Worm (Caenorhabditis elegans): ENCODE measurements around the gene pssy-1.

The pssy-1 gene

ce11 chrX:9988884-9989283, 23.5 kb downstream of the pssy-1 start:
- TF ChIP-seq ham-2 (GFP tag; optimal IDR thresholded peaks at IDR 0.05) (peak; percentile 78), cnd-1 (tag; optimal IDR thresholded peaks at IDR 0.05) (peak; percentile 45), unc-62 (GFP tag; optimal IDR thresholded peaks at IDR 0.05) (no peak)

ce11 chrX:9993100-9993499, 27.7 kb downstream of the pssy-1 start:
- TF ChIP-seq nhr-76 (tag; optimal IDR thresholded peaks at IDR 0.05) (no peak), hlh-1 (tag; optimal IDR thresholded peaks at IDR 0.05) (no peak), ces-1 (GFP tag; optimal IDR thresholded peaks at IDR 0.05) (no peak), mls-2 (tag; optimal IDR thresholded peaks at IDR 0.05) (no peak), sem-2 (GFP tag; optimal IDR thresholded peaks at IDR 0.05) (no peak), cnd-1 (tag; optimal IDR thresholded peaks at IDR 0.05) (no peak), unc-120 (tag; optimal IDR thresholded peaks at IDR 0.05; ENCODE audit: poor library complexity, severe bottlenecking) (no peak), blmp-1 (tag; optimal IDR thresholded peaks at IDR 0.05) (no peak), elt-3 (tag; optimal IDR thresholded peaks at IDR 0.05) (no peak), lin-32 (GFP tag; optimal IDR thresholded peaks at IDR 0.05) (no peak), ceh-39 (tag; optimal IDR thresholded peaks at IDR 0.05) (no peak), ceh-83 (GFP tag; optimal IDR thresholded peaks at IDR 0.05) (no peak), tbx-8 (GFP tag; optimal IDR thresholded peaks at IDR 0.05) (no peak), unc-62 (GFP tag; optimal IDR thresholded peaks at IDR 0.05) (no peak), M03D4.4 (tag; optimal IDR thresholded peaks at IDR 0.05) (no peak), mep-1 (tag; optimal IDR thresholded peaks at IDR 0.05) (no peak), unc-39 (tag; optimal IDR thresholded peaks at IDR 0.05) (no peak)

- TF ChIP-seq elt-1 (tag; optimal IDR thresholded peaks at IDR 0.05; ENCODE audit: borderline replicate concordance, insufficient read depth) (no peak), elt-3 (tag; optimal IDR thresholded peaks at IDR 0.05) (no peak), drap-1 (GFP tag; optimal IDR thresholded peaks at IDR 0.05) (no peak)
Observed at ce11 chrX:9997344-9997743, 32.0 kb downstream of the pssy-1 start.

- TF ChIP-seq ces-1 (GFP tag; optimal IDR thresholded peaks at IDR 0.05): peak; percentile 31
- no peak for TF ChIP-seq unc-62 (GFP tag; optimal IDR thresholded peaks at IDR 0.05)
- no peak for TF ChIP-seq nhr-12 (tag; optimal IDR thresholded peaks at IDR 0.05)
- TF ChIP-seq hlh-1 (tag; optimal IDR thresholded peaks at IDR 0.05): no peak
- no peak for TF ChIP-seq snpc-4 (tag; optimal IDR thresholded peaks at IDR 0.05)
Observed at ce11 chrX:9999192-9999591, 33.8 kb downstream of the pssy-1 start, which contains the start of gene grk-1. Gene grk-1, minus strand, starts transcription at chrX:9999208.

DNA sequence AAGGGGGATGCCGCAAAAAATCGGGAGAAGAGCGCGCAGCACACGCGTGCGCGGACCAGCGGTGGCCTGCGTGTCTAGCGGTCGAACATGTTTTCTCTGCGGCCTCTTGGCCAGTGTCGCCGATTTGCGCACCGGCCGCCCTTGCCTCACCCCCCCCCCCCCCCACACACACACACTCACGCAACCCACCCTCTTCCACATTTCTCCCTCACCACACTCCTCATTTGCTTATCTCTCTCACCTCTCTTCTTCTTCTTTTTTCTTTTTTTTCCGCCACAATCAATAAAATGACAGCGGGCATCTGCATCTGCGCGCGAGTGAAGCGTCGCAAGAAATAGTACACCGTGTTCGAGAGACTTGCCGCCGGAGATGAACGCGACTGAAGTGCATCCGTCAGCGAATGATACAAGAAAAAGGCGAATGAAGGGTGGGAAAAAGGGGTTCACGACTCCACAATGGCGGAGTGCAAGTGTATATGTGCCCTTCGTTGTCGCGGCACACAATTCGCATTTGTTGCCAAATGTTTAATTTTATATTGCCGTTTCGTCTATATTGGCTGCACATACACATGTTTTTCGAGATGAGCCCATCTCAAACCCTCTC, 34.3 kb downstream of the pssy-1 start:
- TF ChIP-seq nhr-2 (tag; optimal IDR thresholded peaks at IDR 0.05) (peak; percentile 59), mep-1 (tag; optimal IDR thresholded peaks at IDR 0.05) (peak; percentile 25), pha-4 (tag; optimal IDR thresholded peaks at IDR 0.05) (peak; percentile 25), unc-62 (GFP tag; optimal IDR thresholded peaks at IDR 0.05) (peak; percentile 73), tbx-8 (GFP tag; optimal IDR thresholded peaks at IDR 0.05) (no peak), elt-3 (tag; optimal IDR thresholded peaks at IDR 0.05) (no peak), flh-1 (GFP tag; optimal IDR thresholded peaks at IDR 0.05) (no peak), ceh-83 (GFP tag; optimal IDR thresholded peaks at IDR 0.05) (peak; percentile 56), cnd-1 (tag; optimal IDR thresholded peaks at IDR 0.05) (peak; percentile 29), ces-1 (GFP tag; optimal IDR thresholded peaks at IDR 0.05) (peak; percentile 36), nhr-28 (tag; optimal IDR thresholded peaks at IDR 0.05) (no peak), mls-2 (tag; optimal IDR thresholded peaks at IDR 0.05) (peak; percentile 90), ztf-11 (tag; optimal IDR thresholded peaks at IDR 0.05) (peak; percentile 28), ham-2 (GFP tag; optimal IDR thresholded peaks at IDR 0.05) (peak; percentile 79), lin-13 (tag; optimal IDR thresholded peaks at IDR 0.05) (peak; percentile 53), sptf-1 (tag; optimal IDR thresholded peaks at IDR 0.05) (peak; percentile 91), drap-1 (GFP tag; optimal IDR thresholded peaks at IDR 0.05) (peak; percentile 76), ceh-39 (tag; optimal IDR thresholded peaks at IDR 0.05) (peak; percentile 50), elt-1 (tag; optimal IDR thresholded peaks at IDR 0.05; ENCODE audit: borderline replicate concordance, insufficient read depth) (no peak), nhr-76 (tag; optimal IDR thresholded peaks at IDR 0.05) (no peak), unc-120 (tag; optimal IDR thresholded peaks at IDR 0.05; ENCODE audit: poor library complexity, severe bottlenecking) (peak; percentile 77), ceh-43 (GFP tag; optimal IDR thresholded peaks at IDR 0.05) (no peak), M03D4.4 (tag; optimal IDR thresholded peaks at IDR 0.05) (peak; percentile 75), nhr-237 (tag; optimal IDR thresholded peaks at IDR 0.05) (peak; percentile 47)

Data from whole organism, mixed stage, embryonic.